Worm (Caenorhabditis elegans) whole organism, L1 larva: ENCODE data around the gene npr-31.

Source experiments
- ceh-82 ChIP-seq, 3 experiments: fragments of 150-350 bp in 1 of 3; sonication (generic microtip) in 2 of 3; optimal IDR thresholded peaks; 2 replicates each; lab custom pipeline; 2014 to 2017; ENCODE audit warnings: missing biosample characterization in 3 of 3, missing genetic modification characterization in 3 of 3
- elt-3 ChIP-seq, 6 experiments: fragments of 150-350 bp in 1 of 6; sonication (generic microtip); optimal IDR thresholded peaks; 2 replicates each; lab custom pipeline; 2017 to 2018; ENCODE audit warnings: missing biosample characterization in 6 of 6, missing genetic modification characterization in 6 of 6, inconsistent platforms in 1 of 6
- pqm-1 ChIP-seq: sonication (generic microtip); optimal IDR thresholded peaks from 3 replicates; lab custom pipeline; 2017; ENCODE audit warnings: missing biosample characterization, missing genetic modification characterization
- snpc-4 ChIP-seq: fragments of 150-350 bp; optimal IDR thresholded peaks from 2 replicates; lab custom pipeline; 2014; ENCODE audit warnings: missing biosample characterization, missing genetic modification characterization
- tlp-1 ChIP-seq: fragments of 150-350 bp; optimal IDR thresholded peaks from 2 replicates; lab custom pipeline; 2014; ENCODE audit warnings: missing biosample characterization, missing genetic modification characterization
- zag-1 ChIP-seq: fragments of 150-350 bp; optimal IDR thresholded peaks from 2 replicates; lab custom pipeline; 2014; ENCODE audit warnings: missing biosample characterization, missing genetic modification characterization

- TF ChIP-seq pqm-1: no peak
- peak; percentile 58 for TF ChIP-seq snpc-4 (tag; lab: Kevin White, UChicago)
- TF ChIP-seq elt-3 (tag; optimal IDR thresholded peaks at IDR 0.05; lab: Kevin White, UChicago): peak in 3 of 6 experiments; percentile 24 to 61 (median 58)
- no peak for TF ChIP-seq zag-1 (tag; lab: Kevin White, UChicago)
- no peak for TF ChIP-seq tlp-1 (tag; lab: Kevin White, UChicago)
- peak; percentile 35 to 83 (median 68) for TF ChIP-seq ceh-82 (tag; optimal IDR thresholded peaks at IDR 0.05; lab: Kevin White, UChicago)
These were observed 39.3 kb downstream of the npr-31 start, which contains the start of gene pdl-1 for ce11 chrII:7183493-7184272.
